Fruit fly (Drosophila melanogaster) whole organism, pupa: ENCODE measurements around the gene Mrm2.

ENCODE experiments used
- CG10348 ChIP-seq: fragments of 200-800 bp; sonication (Bioruptor generic); IDR thresholded peaks from 2 replicates; pipeline ENCODE4 v1.3.6; 2022; ENCODE audit warnings: missing biosample characterization, missing genetic modification characterization
- CG14655 ChIP-seq: fragments of 200-800 bp; sonication (Bioruptor generic); optimal IDR thresholded peaks from 3 replicates; lab custom pipeline; 2017; ENCODE audit warnings: mild to moderate bottlenecking, missing biosample characterization, missing genetic modification reagents, missing genetic modification characterization
- CG17806 ChIP-seq: fragments of 200-800 bp; sonication (Bioruptor generic); optimal IDR thresholded peaks from 2 replicates; lab custom pipeline; 2018; ENCODE audit warnings: missing biosample characterization, mild to moderate bottlenecking, missing genetic modification characterization, moderate library complexity
- CG32121 ChIP-seq: fragments of 200-800 bp; sonication (Bioruptor generic); IDR thresholded peaks from 2 replicates; pipeline ENCODE4 v1.3.6; 2022; ENCODE audit warnings: missing biosample characterization, missing genetic modification characterization
- CG8159 ChIP-seq: fragments of 200-800 bp; sonication (Bioruptor generic); optimal IDR thresholded peaks from 3 replicates; lab custom pipeline; 2018; ENCODE audit warnings: missing biosample characterization, mild to moderate bottlenecking, missing genetic modification characterization, moderate library complexity
- CG8301 ChIP-seq: fragments of 200-800 bp; sonication (Bioruptor generic); optimal IDR thresholded peaks from 2 replicates; lab custom pipeline; 2018; ENCODE audit warnings: missing biosample characterization, mild to moderate bottlenecking, missing genetic modification characterization
- D1 ChIP-seq: fragments of 200-800 bp; sonication (Bioruptor generic); optimal IDR thresholded peaks from 2 replicates; lab custom pipeline; 2018; ENCODE audit warnings: missing biosample characterization, mild to moderate bottlenecking, missing genetic modification characterization, moderate library complexity
- EcR ChIP-seq: fragments of 200-800 bp; sonication (Bioruptor generic); optimal IDR thresholded peaks from 3 replicates; lab custom pipeline; 2019; ENCODE audit warnings: missing biosample characterization, missing genetic modification characterization, mild to moderate bottlenecking, moderate library complexity, missing genetic modification reagents
- Pif1A ChIP-seq: fragments of 200-800 bp; sonication (Bioruptor generic); optimal IDR thresholded peaks from 3 replicates; lab custom pipeline; 2016; ENCODE audit warnings: missing biosample characterization, missing genetic modification characterization
- Snoo ChIP-seq: fragments of 200-800 bp; sonication (Bioruptor generic); optimal IDR thresholded peaks from 3 replicates; lab custom pipeline; 2017; ENCODE audit warnings: missing biosample characterization, mild to moderate bottlenecking, missing genetic modification characterization, inconsistent platforms
- fd96Ca ChIP-seq: fragments of 200-800 bp; sonication (Bioruptor generic); IDR thresholded peaks from 3 replicates; pipeline ENCODE4 v1.3.6; 2022; ENCODE audit warnings: missing biosample characterization, missing genetic modification characterization
- rn ChIP-seq: fragments of 200-800 bp; sonication (Bioruptor generic); IDR thresholded peaks from 2 replicates; pipeline ENCODE4 v1.3.6; 2022; ENCODE audit warnings: missing biosample characterization, missing genetic modification characterization

- no peak for TF ChIP-seq CG10348 (GFP tag; lab: Robert Waterston, UW)
- TF ChIP-seq CG14655, result no peak
- TF ChIP-seq CG8159 (tag; lab: Kevin White, UChicago), result no peak
- no peak for TF ChIP-seq Snoo (tag; lab: Kevin White, UChicago)
- TF ChIP-seq EcR (GFP tag; lab: Kevin White, UChicago), result no peak
- no peak for TF ChIP-seq CG32121
- no peak for TF ChIP-seq Pif1A (GFP tag; lab: Kevin White, UChicago)
- no peak for TF ChIP-seq CG8301
- no peak for TF ChIP-seq CG17806 (tag; lab: Kevin White, UChicago)
- no peak for TF ChIP-seq fd96Ca (GFP tag; lab: Robert Waterston, UW)
- no peak for TF ChIP-seq D1 (tag; lab: Kevin White, UChicago)
- TF ChIP-seq rn (GFP tag; lab: Robert Waterston, UW), result no peak
Measured at dm6 chr3R:19858944-19859343, 2.5 kb upstream of the Mrm2 start.
